Fruit fly (Drosophila melanogaster): Measurements from ENCODE around the gene ss.

DNA sequence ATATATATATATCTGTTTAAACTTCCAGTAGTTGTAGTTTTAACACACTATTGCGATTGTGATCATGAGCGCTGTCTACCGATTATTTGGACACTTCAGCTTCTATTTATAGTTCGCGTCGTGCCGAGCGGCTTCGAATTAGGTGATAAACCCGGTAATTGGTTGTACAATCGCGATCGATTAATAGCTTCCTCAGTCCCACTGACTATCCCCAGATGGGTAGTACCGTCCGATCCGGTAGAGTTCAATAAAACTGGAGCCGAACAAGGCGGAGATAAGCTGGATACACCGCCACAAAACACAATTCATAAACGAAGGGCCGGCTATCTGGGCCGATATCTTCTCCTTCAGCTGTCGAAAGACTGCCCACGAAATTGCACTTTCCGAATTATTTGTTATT, 65.6 kb downstream of the ss start:
- TF ChIP-seq Myc (optimal IDR thresholded peaks at IDR 0.05) (no peak), insv (optimal IDR thresholded peaks at IDR 0.05) (no peak), Sin3A (optimal IDR thresholded peaks at IDR 0.05) (no peak), ttk (optimal IDR thresholded peaks at IDR 0.05) (no peak), h (optimal IDR thresholded peaks at IDR 0.05) (no peak)
